Fruit fly (Drosophila melanogaster): Measurements from ENCODE around the gene NP15.6.
A peak's percentile ranks its signal among the peaks of the same experiment; 100 is the strongest.

Gene NP15.6

DNA sequence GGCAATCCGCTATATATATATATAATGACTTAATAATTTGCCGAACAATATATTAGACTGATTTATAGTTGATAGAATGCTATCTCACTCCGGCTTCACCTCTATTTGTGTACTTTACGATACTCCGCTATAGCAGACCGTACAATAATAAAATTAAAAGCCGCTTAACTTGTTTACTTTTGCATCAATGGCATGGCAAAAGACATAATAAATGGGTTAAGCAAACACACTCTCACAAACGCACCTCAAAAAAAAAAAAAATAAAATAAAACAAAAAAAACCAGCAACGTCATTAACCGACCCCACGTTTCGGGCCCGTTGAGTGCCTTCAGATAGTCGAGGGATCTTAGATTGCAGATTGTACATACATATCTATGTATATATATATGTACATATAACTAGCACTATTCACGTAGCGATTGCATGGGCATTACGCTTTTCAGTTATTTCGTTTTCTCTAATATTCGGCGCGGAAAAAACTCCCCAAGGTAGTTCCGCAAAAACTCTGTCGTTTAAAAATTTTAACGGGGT lies 40.8 kb downstream of the NP15.6 start:
- peak; percentile 47 for TF ChIP-seq ATbp (GFP tag; optimal IDR thresholded peaks at IDR 0.05)
- TF ChIP-seq Awh (GFP tag; IDR thresholded peaks at IDR 0.05): peak; percentile 41; the same call in 1 of the 2 replicates
- TF ChIP-seq onecut (GFP tag; IDR thresholded peaks at IDR 0.05): peak; percentile 32; the same call in 1 of the 2 replicates
- peak; percentile 29 for TF ChIP-seq Fer1 (GFP tag; optimal IDR thresholded peaks at IDR 0.05)
- no peak for TF ChIP-seq CG4707 (GFP tag; optimal IDR thresholded peaks at IDR 0.05)
- peak; percentile 2 for TF ChIP-seq MTF-1 (GFP tag; optimal IDR thresholded peaks at IDR 0.05; ENCODE audit: borderline replicate concordance)
- no peak for TF ChIP-seq sens-2 (GFP tag; IDR thresholded peaks at IDR 0.05)
- TF ChIP-seq ci (GFP tag; IDR thresholded peaks at IDR 0.05): 0 out of 3 replicates have a peak, but pooled peaks have one; percentile 50
- no peak for TF ChIP-seq Hr78 (GFP tag; optimal IDR thresholded peaks at IDR 0.05)
- TF ChIP-seq CG3407 (GFP tag; optimal IDR thresholded peaks at IDR 0.05): peak; percentile 27
- no peak for TF ChIP-seq CG14710 (tag; optimal IDR thresholded peaks at IDR 0.05)
- TF ChIP-seq CG17328 (GFP tag; IDR thresholded peaks at IDR 0.05): 0 out of 2 replicates have a peak, but pooled peaks have one; percentile 9
- TF ChIP-seq Pdp1 (GFP tag; optimal IDR thresholded peaks at IDR 0.05): peak in 1 of 2 experiments; percentile 11
- TF ChIP-seq dmrt11E (tag; optimal IDR thresholded peaks at IDR 0.05): no peak
- TF ChIP-seq tup (GFP tag; optimal IDR thresholded peaks at IDR 0.05): peak; percentile 3
- peak; percentile 53 for TF ChIP-seq sqz (GFP tag; optimal IDR thresholded peaks at IDR 0.05)
- TF ChIP-seq grn (GFP tag; optimal IDR thresholded peaks at IDR 0.05): peak; percentile 88
- no peak for TF ChIP-seq hkb (optimal IDR thresholded peaks at IDR 0.05)
- TF ChIP-seq hkb (GFP tag; IDR thresholded peaks at IDR 0.05): peak; percentile 26; the same call in 1 of the 2 replicates
- TF ChIP-seq exex (tag; optimal IDR thresholded peaks at IDR 0.05): peak; percentile 37
- TF ChIP-seq Hmr (GFP tag; optimal IDR thresholded peaks at IDR 0.05): peak; percentile 48
- peak; percentile 10 for TF ChIP-seq CG12071 (GFP tag; optimal IDR thresholded peaks at IDR 0.05)
- peak; percentile 34 for TF ChIP-seq Vsx1 (GFP tag; optimal IDR thresholded peaks at IDR 0.05)
- peak; percentile 57 for TF ChIP-seq sug (tag; optimal IDR thresholded peaks at IDR 0.05)
- peak; percentile 12 for TF ChIP-seq CG2678 (tag; optimal IDR thresholded peaks at IDR 0.05)
- TF ChIP-seq ase (GFP tag; IDR thresholded peaks at IDR 0.05): no peak
- peak; percentile 81 for TF ChIP-seq sens (GFP tag)
- TF ChIP-seq tio (GFP tag; optimal IDR thresholded peaks at IDR 0.05): peak; percentile 2
- peak; percentile 9 for TF ChIP-seq lab (GFP tag; optimal IDR thresholded peaks at IDR 0.05)
- no peak for TF ChIP-seq gt (GFP tag; IDR thresholded peaks at IDR 0.05)
- TF ChIP-seq CG11696 (GFP tag; IDR thresholded peaks at IDR 0.05): 0 out of 2 replicates have a peak, but pooled peaks have one; percentile 43
- peak; percentile 25 for TF ChIP-seq CG15514 (GFP tag; optimal IDR thresholded peaks at IDR 0.05)
- 0 out of 2 replicates have a peak, but pooled peaks have one; percentile 9 for TF ChIP-seq stc (GFP tag; IDR thresholded peaks at IDR 0.05)
- peak; percentile 37 for TF ChIP-seq Asciz (GFP tag; optimal IDR thresholded peaks at IDR 0.05)

DNA sequence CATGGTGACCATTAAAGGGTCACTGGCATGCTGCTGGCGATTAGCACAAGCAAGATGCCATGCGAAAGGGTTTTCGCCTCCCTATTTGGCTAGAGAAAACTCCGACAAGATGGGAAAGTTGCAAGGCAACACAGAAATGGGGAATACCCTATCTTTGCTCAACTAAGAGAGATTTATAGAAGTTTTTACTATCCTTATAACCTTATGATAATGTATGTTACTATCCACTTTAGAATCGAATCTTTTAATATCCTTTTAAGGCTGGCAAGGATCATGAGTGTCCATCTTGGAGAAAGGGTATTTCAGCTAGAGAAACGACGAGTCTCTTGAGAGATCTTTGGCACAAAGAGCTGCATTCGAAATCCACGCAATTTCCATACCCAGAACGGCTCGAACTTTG lies 42.6 kb downstream of the NP15.6 start:
- TF ChIP-seq CG10366 (GFP tag; IDR thresholded peaks at IDR 0.05) (no peak), CG6765 (GFP tag; optimal IDR thresholded peaks at IDR 0.05) (no peak), Gsc (GFP tag; IDR thresholded peaks at IDR 0.05) (no peak), CG4854 (GFP tag; optimal IDR thresholded peaks at IDR 0.05) (no peak), H2.0 (GFP tag; IDR thresholded peaks at IDR 0.05) (no peak), tup (GFP tag; optimal IDR thresholded peaks at IDR 0.05) (no peak), CG3281 (GFP tag; optimal IDR thresholded peaks at IDR 0.05) (no peak), CG14667 (GFP tag; IDR thresholded peaks at IDR 0.05) (no peak), Spps (tag; optimal IDR thresholded peaks at IDR 0.05) (no peak), bsh (GFP tag; optimal IDR thresholded peaks at IDR 0.05) (peak in 1 of 2 experiments; percentile 34), D19A (tag; optimal IDR thresholded peaks at IDR 0.05) (peak; percentile 34), CG12744 (GFP tag; optimal IDR thresholded peaks at IDR 0.05) (no peak), chm (GFP tag; IDR thresholded peaks at IDR 0.05) (no peak), CG2202 (tag; optimal IDR thresholded peaks at IDR 0.05) (no peak), insv (GFP tag; optimal IDR thresholded peaks at IDR 0.05) (no peak), CG13296 (GFP tag; optimal IDR thresholded peaks at IDR 0.05) (no peak), Drgx (GFP tag; IDR thresholded peaks at IDR 0.05) (peak; percentile 26; the same call in 1 of the 2 replicates)

All from whole organism, embryonic.